Fruit fly (Drosophila melanogaster): ENCODE measurements around the gene Cp19.
A peak's percentile ranks its signal among the peaks of the same experiment; 100 is the strongest.

Cp19 gene

DNA sequence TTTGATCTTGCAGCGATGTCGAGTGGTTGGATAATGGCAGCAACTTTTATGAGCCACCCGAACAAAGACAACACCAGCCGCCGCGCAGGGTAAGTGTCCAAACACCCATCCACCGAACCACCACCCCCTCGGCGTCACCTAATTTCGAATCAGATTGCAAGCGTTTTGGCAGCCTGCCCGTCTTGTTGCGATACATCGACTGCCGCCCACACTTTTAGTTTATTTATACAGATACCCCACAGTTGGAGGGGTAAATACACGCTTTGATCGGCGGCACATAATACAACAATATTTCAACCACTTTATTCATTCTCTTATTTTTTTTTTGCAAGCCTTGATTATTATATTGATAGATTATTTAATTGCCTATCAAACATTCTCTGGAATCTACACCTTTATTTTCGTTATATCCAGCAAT, 33.4 kb downstream of the Cp19 start (continued):
- TF ChIP-seq bsh (GFP tag; optimal IDR thresholded peaks at IDR 0.05) (peak in 1 of 2 experiments; percentile 46), CG17802 (tag; optimal IDR thresholded peaks at IDR 0.05) (no peak), Opbp (GFP tag; IDR thresholded peaks at IDR 0.05; ENCODE audit: partially characterized antibody) (no peak), bcd (GFP tag; optimal IDR thresholded peaks at IDR 0.05) (peak; percentile 49), Bdp1 (GFP tag; optimal IDR thresholded peaks at IDR 0.05) (peak; percentile 23), CG11247 (GFP tag; IDR thresholded peaks at IDR 0.05) (peak; percentile 49), fd96Cb (tag; optimal IDR thresholded peaks at IDR 0.05) (peak; percentile 0), CG12155 (GFP tag; optimal IDR thresholded peaks at IDR 0.05) (peak; percentile 49), Sry-δ (GFP tag; optimal IDR thresholded peaks at IDR 0.05) (no peak), Nf-YB (GFP tag; optimal IDR thresholded peaks at IDR 0.05) (no peak), Hey (tag; optimal IDR thresholded peaks at IDR 0.05) (peak; percentile 61), gsb (GFP tag; IDR thresholded peaks at IDR 0.05) (peak; percentile 54; the same call in 1 of the 2 replicates), CG4854 (GFP tag; optimal IDR thresholded peaks at IDR 0.05) (no peak), amos (GFP tag; IDR thresholded peaks at IDR 0.05; ENCODE audit: partially characterized antibody) (peak; percentile 33; the same call in 1 of the 2 replicates), CG10209 (GFP tag; optimal IDR thresholded peaks at IDR 0.05) (peak; percentile 42), CG31441 (GFP tag; IDR thresholded peaks at IDR 0.05) (peak; percentile 55), Ptx1 (GFP tag; IDR thresholded peaks at IDR 0.05) (peak; percentile 68), CG12299 (tag; optimal IDR thresholded peaks at IDR 0.05) (no peak), CG10543 (GFP tag; optimal IDR thresholded peaks at IDR 0.05) (peak; percentile 60), CG4730 (GFP tag; IDR thresholded peaks at IDR 0.05) (peak; percentile 21; the same call in 1 of the 2 replicates), E2f1 (GFP tag; IDR thresholded peaks at IDR 0.05) (peak; percentile 32; the same call in 1 of the 2 replicates), CG3726 (GFP tag; IDR thresholded peaks at IDR 0.05) (0 out of 3 replicates have a peak, but pooled peaks have one; percentile 62), odd (GFP tag; optimal IDR thresholded peaks at IDR 0.05) (peak; percentile 26), btn (GFP tag; optimal IDR thresholded peaks at IDR 0.05) (no peak), CG16813 (GFP tag; IDR thresholded peaks at IDR 0.05; ENCODE audit: partially characterized antibody) (peak; percentile 40; the same call in 1 of the 3 replicates), z (GFP tag; IDR thresholded peaks at IDR 0.05) (no peak), unpg (GFP tag; optimal IDR thresholded peaks at IDR 0.05) (peak; percentile 45), Poxn (GFP tag; IDR thresholded peaks at IDR 0.05) (no peak), mirr (GFP tag; optimal IDR thresholded peaks at IDR 0.05) (no peak), CG18599 (GFP tag; optimal IDR thresholded peaks at IDR 0.05) (peak; percentile 27), Rx (GFP tag; IDR thresholded peaks at IDR 0.05) (peak; percentile 40), CG17612 (GFP tag; IDR thresholded peaks at IDR 0.05) (no peak), Mrtf (GFP tag; IDR thresholded peaks at IDR 0.05) (peak; percentile 72; the same call in 2 of the 3 replicates), MTF-1 (GFP tag; optimal IDR thresholded peaks at IDR 0.05; ENCODE audit: borderline replicate concordance) (no peak), Oli (tag; optimal IDR thresholded peaks at IDR 0.05) (peak; percentile 32), D19B (GFP tag; optimal IDR thresholded peaks at IDR 0.05) (peak; percentile 70), row (GFP tag; IDR thresholded peaks at IDR 0.05) (peak; percentile 76), CG14860 (GFP tag; IDR thresholded peaks at IDR 0.05; ENCODE audit: partially characterized antibody) (peak; percentile 57; the same call in 2 of the 3 replicates), CG1832 (GFP tag; optimal IDR thresholded peaks at IDR 0.05) (no peak), CG32767 (GFP tag; IDR thresholded peaks at IDR 0.05) (0 out of 2 replicates have a peak, but pooled peaks have one; percentile 20), HLH54F (GFP tag; optimal IDR thresholded peaks at IDR 0.05) (peak; percentile 4), D19A (tag; optimal IDR thresholded peaks at IDR 0.05) (peak; percentile 3), az2 (GFP tag; optimal IDR thresholded peaks at IDR 0.05) (peak; percentile 12), Trl (optimal IDR thresholded peaks at IDR 0.05) (no peak), Trl (GFP tag; optimal IDR thresholded peaks at IDR 0.05) (no peak), CG17361 (GFP tag; IDR thresholded peaks at IDR 0.05) (peak; percentile 54; the same call in 1 of the 3 replicates), CG11085 (GFP tag; IDR thresholded peaks at IDR 0.05) (0 out of 2 replicates have a peak, but pooled peaks have one; percentile 44), ssp (GFP tag; IDR thresholded peaks at IDR 0.05) (peak; percentile 43), CG17328 (GFP tag; IDR thresholded peaks at IDR 0.05) (0 out of 2 replicates have a peak, but pooled peaks have one; percentile 46), gro (GFP tag; optimal IDR thresholded peaks at IDR 0.05) (no peak)
